Worm (Caenorhabditis elegans) whole organism, young adult: ENCODE measurements around the gene T04A6.3.
A peak's percentile ranks its signal among the peaks of the same experiment; 100 is the strongest.

Experiments used
- B0261.1 ChIP-seq: sonication (generic microtip); optimal IDR thresholded peaks from 2 replicates; lab custom pipeline; 2016; ENCODE audit warnings: mild to moderate bottlenecking, missing genetic modification characterization, moderate library complexity, missing compliant biosample characterization
- B0336.3 ChIP-seq: fragments of 200-800 bp; sonication (Bioruptor generic); IDR thresholded peaks from 2 replicates; pipeline ENCODE4 v1.3.6; 2022; ENCODE audit warnings: missing genetic modification characterization, missing compliant biosample characterization
- C06A6.2 ChIP-seq: fragments of 200-800 bp; sonication (Bioruptor generic); conservative IDR thresholded peaks from 2 replicates; pipeline ENCODE4 v1.3.6; 2022; ENCODE audit warnings: missing genetic modification characterization, missing compliant biosample characterization
- D2030.7 ChIP-seq: fragments of 200-800 bp; sonication (Bioruptor generic); IDR thresholded peaks from 2 replicates; pipeline ENCODE4 v1.3.6; 2022; ENCODE audit warnings: missing genetic modification reagents, missing genetic modification characterization, missing compliant biosample characterization
- F39B2.1 ChIP-seq: fragments of 200-800 bp; sonication (Bioruptor generic); IDR thresholded peaks from 2 replicates; pipeline ENCODE4 v1.3.6; 2022; ENCODE audit warnings: missing genetic modification reagents, missing genetic modification characterization, missing compliant biosample characterization
- F49E8.2 ChIP-seq: sonication (generic microtip); optimal IDR thresholded peaks from 3 replicates; lab custom pipeline; 2017; ENCODE audit warnings: missing genetic modification characterization, mild to moderate bottlenecking, missing compliant biosample characterization, antibody characterized with exemption, moderate library complexity; ENCODE audit not compliant: insufficient read depth
- F57C9.4 ChIP-seq: sonication (generic microtip); optimal IDR thresholded peaks from 2 replicates; lab custom pipeline; 2017; ENCODE audit warnings: mild to moderate bottlenecking, missing genetic modification characterization, missing compliant biosample characterization
- K11D2.4 ChIP-seq: fragments of 200-800 bp; sonication (Bioruptor generic); IDR thresholded peaks from 2 replicates; pipeline ENCODE4 v1.3.6; 2022; ENCODE audit warnings: missing genetic modification reagents, missing genetic modification characterization, missing compliant biosample characterization
- T07F8.4 ChIP-seq: sonication (generic microtip); optimal IDR thresholded peaks from 2 replicates; lab custom pipeline; 2016; ENCODE audit warnings: mild to moderate bottlenecking, missing genetic modification characterization, moderate library complexity, missing compliant biosample characterization
- Y53F4B.3 ChIP-seq: fragments of 200-800 bp; sonication (Bioruptor generic); IDR thresholded peaks from 2 replicates; pipeline ENCODE4 v1.3.6; 2022; ENCODE audit warnings: missing genetic modification reagents, missing genetic modification characterization, missing compliant biosample characterization
- Y53G8AR.9 ChIP-seq: fragments of 200-800 bp; sonication (Bioruptor generic); conservative IDR thresholded peaks from 2 replicates; pipeline ENCODE4 v1.3.6; 2022; ENCODE audit warnings: missing genetic modification reagents, missing genetic modification characterization, missing compliant biosample characterization
- Y56A3A.18 ChIP-seq: fragments of 200-800 bp; sonication (Bioruptor generic); IDR thresholded peaks from 2 replicates; pipeline ENCODE4 v1.3.6; 2022; ENCODE audit warnings: missing genetic modification reagents, missing genetic modification characterization, missing compliant biosample characterization
- Y79H2A.3 ChIP-seq: fragments of 200-800 bp; sonication (Bioruptor generic); conservative IDR thresholded peaks from 2 replicates; pipeline ENCODE4 v1.3.6; 2022; ENCODE audit warnings: missing genetic modification reagents, missing genetic modification characterization, missing compliant biosample characterization
- aptf-2 ChIP-seq: fragments of 200-800 bp; sonication (Bioruptor generic); conservative IDR thresholded peaks from 2 replicates; pipeline ENCODE4 v1.3.6; 2022; ENCODE audit warnings: missing genetic modification reagents, missing genetic modification characterization, missing compliant biosample characterization
- aptf-3 ChIP-seq: fragments of 200-800 bp; sonication (Bioruptor generic); IDR thresholded peaks from 2 replicates; pipeline ENCODE4 v1.3.6; 2022; ENCODE audit warnings: missing genetic modification characterization, missing compliant biosample characterization
- atf-7 ChIP-seq: sonication (generic microtip); optimal IDR thresholded peaks from 2 replicates; lab custom pipeline; 2017; ENCODE audit warnings: mild to moderate bottlenecking, missing genetic modification characterization, missing compliant biosample characterization
- bed-1 ChIP-seq: fragments of 200-800 bp; sonication (Bioruptor generic); IDR thresholded peaks from 2 replicates; pipeline ENCODE4 v1.3.6; 2022; ENCODE audit warnings: missing genetic modification reagents, missing genetic modification characterization, missing compliant biosample characterization
- ceh-58 ChIP-seq: fragments of 200-800 bp; sonication (Bioruptor generic); IDR thresholded peaks from 2 replicates; pipeline ENCODE4 v1.3.6; 2022; ENCODE audit warnings: missing genetic modification characterization, missing compliant biosample characterization
- ceh-79 ChIP-seq: sonication (generic microtip); optimal IDR thresholded peaks from 2 replicates; lab custom pipeline; 2017; ENCODE audit warnings: mild to moderate bottlenecking, missing genetic modification characterization, missing compliant biosample characterization
- chd-7 ChIP-seq: sonication (generic microtip); optimal IDR thresholded peaks from 2 replicates; lab custom pipeline; 2016; ENCODE audit warnings: mild to moderate bottlenecking, missing genetic modification characterization, moderate library complexity, missing compliant biosample characterization
- die-1 ChIP-seq: sonication (generic microtip); optimal IDR thresholded peaks from 2 replicates; lab custom pipeline; 2016; ENCODE audit warnings: missing genotype, mild to moderate bottlenecking, missing genetic modification characterization, missing compliant biosample characterization
- dpl-1 ChIP-seq: fragments of 150-350 bp; optimal IDR thresholded peaks from 2 replicates; lab custom pipeline; 2014; ENCODE audit warnings: missing biosample characterization, missing genetic modification reagents, missing genetic modification characterization
- egl-44 ChIP-seq: fragments of 200-800 bp; sonication (Bioruptor generic); IDR thresholded peaks from 2 replicates; pipeline ENCODE4 v1.3.6; 2022; ENCODE audit warnings: missing genetic modification reagents, missing genetic modification characterization, missing compliant biosample characterization
- ets-4 ChIP-seq: fragments of 200-800 bp; sonication (Bioruptor generic); optimal IDR thresholded peaks from 2 replicates; lab custom pipeline; 2018; ENCODE audit warnings: mild to moderate bottlenecking, missing genetic modification characterization, missing compliant biosample characterization
- gei-17 ChIP-seq: fragments of 200-800 bp; sonication (Bioruptor generic); optimal IDR thresholded peaks from 2 replicates; lab custom pipeline; 2018; ENCODE audit warnings: mild to moderate bottlenecking, missing genetic modification characterization, missing compliant biosample characterization
- lag-1 ChIP-seq: fragments of 200-800 bp; sonication (Bioruptor generic); IDR thresholded peaks from 2 replicates; pipeline ENCODE4 v1.3.6; 2022; ENCODE audit warnings: missing genetic modification reagents, missing genetic modification characterization, missing compliant biosample characterization
- lin-26 ChIP-seq: fragments of 200-800 bp; sonication (Bioruptor generic); IDR thresholded peaks from 2 replicates; pipeline ENCODE4 v1.3.6; 2022; ENCODE audit warnings: missing genetic modification reagents, missing genetic modification characterization, missing compliant biosample characterization
- lin-35 ChIP-seq, 3 experiments: fragments of 150-350 bp in 2 of 3; sonication (generic microtip) in 1 of 3; optimal IDR thresholded peaks; 2 replicates each; lab custom pipeline; 2014 to 2018; ENCODE audit warnings: missing biosample characterization in 3 of 3, missing genetic modification characterization in 3 of 3, missing genetic modification reagents in 3 of 3
- lsl-1 ChIP-seq: fragments of 200-800 bp; sonication (Bioruptor generic); optimal IDR thresholded peaks from 2 replicates; lab custom pipeline; 2018; ENCODE audit warnings: mild to moderate bottlenecking, missing genetic modification characterization, moderate library complexity, missing compliant biosample characterization
- lsy-27 ChIP-seq: sonication (generic microtip); optimal IDR thresholded peaks from 2 replicates; lab custom pipeline; 2017; ENCODE audit warnings: missing genetic modification characterization, mild to moderate bottlenecking, missing compliant biosample characterization, antibody characterized with exemption, missing genotype, borderline replicate concordance; ENCODE audit not compliant: insufficient read depth
- madf-8 ChIP-seq: fragments of 200-800 bp; sonication (Bioruptor generic); conservative IDR thresholded peaks from 2 replicates; pipeline ENCODE4 v1.3.6; 2022; ENCODE audit warnings: missing genetic modification reagents, missing genetic modification characterization, missing compliant biosample characterization
- mcd-1 ChIP-seq: fragments of 200-800 bp; sonication (Bioruptor generic); IDR thresholded peaks from 2 replicates; pipeline ENCODE4 v1.3.6; 2022; ENCODE audit warnings: missing genetic modification reagents, missing genetic modification characterization, missing compliant biosample characterization
- rpc-1 ChIP-seq, 2 experiments: fragments of 150-350 bp in 1 of 2; sonication (generic microtip) in 1 of 2; optimal IDR thresholded peaks; 2 replicates each; lab custom pipeline; 2014 to 2018; ENCODE audit warnings: missing biosample characterization in 1 of 2, missing genetic modification characterization in 1 of 2, missing genetic modification reagents in 1 of 2, missing genotype in 1 of 2
- sea-2 ChIP-seq: fragments of 200-800 bp; sonication (Bioruptor generic); IDR thresholded peaks from 2 replicates; pipeline ENCODE4 v1.3.6; 2022; ENCODE audit warnings: missing genetic modification characterization, missing compliant biosample characterization
- snpc-1.3 ChIP-seq: sonication (generic microtip); optimal IDR thresholded peaks from 2 replicates; lab custom pipeline; 2017; ENCODE audit warnings: missing genetic modification characterization, mild to moderate bottlenecking, missing compliant biosample characterization, antibody characterized with exemption, moderate library complexity, missing genotype, missing genetic modification reagents; ENCODE audit not compliant: insufficient read depth
- tbp1 ChIP-seq: fragments of 200-800 bp; sonication (Bioruptor generic); optimal IDR thresholded peaks from 2 replicates; lab custom pipeline; 2018; ENCODE audit warnings: mild to moderate bottlenecking, missing genetic modification characterization, missing compliant biosample characterization
- tbx-9 ChIP-seq: sonication (generic microtip); optimal IDR thresholded peaks from 2 replicates; lab custom pipeline; 2016; ENCODE audit warnings: borderline replicate concordance, missing genetic modification characterization, inconsistent platforms, missing compliant biosample characterization
- unc-62 ChIP-seq: fragments of 150-350 bp; optimal IDR thresholded peaks from 2 replicates; lab custom pipeline; 2014; ENCODE audit warnings: missing biosample characterization, missing genetic modification reagents, missing genetic modification characterization
- zfh-2 ChIP-seq: fragments of 200-800 bp; sonication (Bioruptor generic); conservative IDR thresholded peaks from 2 replicates; pipeline ENCODE4 v1.3.6; 2022; ENCODE audit warnings: missing genetic modification reagents, missing genetic modification characterization, missing compliant biosample characterization
- ztf-22 ChIP-seq: fragments of 200-800 bp; sonication (Bioruptor generic); optimal IDR thresholded peaks from 2 replicates; lab custom pipeline; 2018; ENCODE audit warnings: mild to moderate bottlenecking, missing genetic modification characterization, moderate library complexity, missing compliant biosample characterization
- ztf-28 ChIP-seq: fragments of 200-800 bp; sonication (Bioruptor generic); IDR thresholded peaks from 2 replicates; pipeline ENCODE4 v1.3.6; 2022; ENCODE audit warnings: missing genetic modification reagents, missing genetic modification characterization, missing compliant biosample characterization
- ztf-6 ChIP-seq: fragments of 200-800 bp; sonication (Bioruptor generic); IDR thresholded peaks from 2 replicates; pipeline ENCODE4 v1.3.6; 2022; ENCODE audit warnings: missing genetic modification reagents, missing genetic modification characterization, missing compliant biosample characterization

T04A6.3 gene

ce11 chrIII:7625086-7625485 lies 17.0 kb upstream of the T04A6.3 start, which contains the start of gene fbn-1:
fbn-1 (plus strand) TSS chrIII:7625386.
- TF ChIP-seq lag-1 (GFP tag; lab: Robert Waterston, UW) (no peak), F39B2.1 (GFP tag; lab: Robert Waterston, UW) (no peak), chd-7 (tag; lab: Kevin White, UChicago) (no peak), lsy-27 (tag; lab: Kevin White, UChicago) (no peak), snpc-1.3 (tag; lab: Kevin White, UChicago) (no peak), B0336.3 (GFP tag; lab: Robert Waterston, UW) (no peak), D2030.7 (GFP tag; lab: Robert Waterston, UW) (no peak), rpc-1 (optimal IDR thresholded peaks at IDR 0.05; lab: Kevin White, UChicago) (no peak), rpc-1 (tag; optimal IDR thresholded peaks at IDR 0.05; lab: Kevin White, UChicago) (no peak), ztf-6 (no peak), Y53F4B.3 (GFP tag; lab: Robert Waterston, UW) (no peak), gei-17 (GFP tag; lab: Kevin White, UChicago) (no peak), ztf-22 (GFP tag; lab: Kevin White, UChicago) (no peak), egl-44 (GFP tag; lab: Robert Waterston, UW) (no peak), tbx-9 (tag; lab: Kevin White, UChicago) (no peak), ztf-28 (GFP tag; lab: Robert Waterston, UW) (no peak), atf-7 (tag; lab: Kevin White, UChicago) (no peak), Y79H2A.3 (no peak), B0261.1 (no peak), F57C9.4 (tag; lab: Kevin White, UChicago) (no peak)

ce11 chrIII:7622922-7623321 lies 14.8 kb upstream of the T04A6.3 start:
- TF ChIP-seq mcd-1 (GFP tag; lab: Robert Waterston, UW) (no peak), lin-35 (GFP tag; optimal IDR thresholded peaks at IDR 0.05; lab: Kevin White, UChicago) (no peak), T07F8.4 (tag; lab: Kevin White, UChicago) (no peak), F49E8.2 (no peak)

DNA sequence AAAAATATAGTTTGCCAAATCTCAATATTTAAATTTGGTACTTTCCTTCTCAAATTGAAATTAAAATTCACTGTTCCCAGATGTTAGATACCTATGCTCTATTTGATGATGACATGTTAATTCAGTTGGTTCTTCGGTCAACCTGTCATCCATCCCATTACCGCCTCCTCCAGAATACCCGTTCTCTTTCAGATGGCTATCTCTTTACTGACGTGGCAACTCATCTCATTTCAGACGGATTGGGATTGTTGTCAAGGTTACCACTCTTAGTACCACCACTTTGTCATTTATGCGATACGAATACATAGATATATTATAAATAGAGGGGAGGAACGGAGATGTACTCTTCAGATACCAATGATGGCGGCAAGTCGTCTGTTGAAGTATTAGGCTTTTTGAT lies 13.2 kb upstream of the T04A6.3 start:
- TF ChIP-seq mcd-1 (GFP tag; lab: Robert Waterston, UW), result no peak
- no peak for TF ChIP-seq lsl-1
- TF ChIP-seq Y56A3A.18, result no peak
- no peak for TF ChIP-seq madf-8 (GFP tag; lab: Robert Waterston, UW)
- TF ChIP-seq lin-26 (GFP tag; lab: Robert Waterston, UW), result no peak
- TF ChIP-seq rpc-1 (optimal IDR thresholded peaks at IDR 0.05; lab: Kevin White, UChicago), result no peak
- TF ChIP-seq rpc-1 (tag; optimal IDR thresholded peaks at IDR 0.05; lab: Kevin White, UChicago), result no peak
- peak; percentile 69 for TF ChIP-seq unc-62

ce11 chrIII:7619846-7620245 lies 11.7 kb upstream of the T04A6.3 start:
- TF ChIP-seq ceh-58, result 0 out of 2 replicates have a peak, but pooled peaks have one; percentile 30
- no peak for TF ChIP-seq ztf-28 (GFP tag; lab: Robert Waterston, UW)

- no peak for TF ChIP-seq ceh-58
- TF ChIP-seq zfh-2, result no peak
- no peak for TF ChIP-seq aptf-3
- TF ChIP-seq ets-4 (GFP tag; lab: Kevin White, UChicago), result no peak
- no peak for TF ChIP-seq C06A6.2 (GFP tag; lab: Robert Waterston, UW)
- TF ChIP-seq Y53G8AR.9 (GFP tag; lab: Robert Waterston, UW), result no peak
- TF ChIP-seq K11D2.4 (GFP tag; lab: Robert Waterston, UW), result no peak
- no peak for TF ChIP-seq dpl-1
- TF ChIP-seq tbx-9 (tag; lab: Kevin White, UChicago), result no peak
- TF ChIP-seq die-1 (tag; lab: Kevin White, UChicago), result no peak
- no peak for TF ChIP-seq egl-44 (GFP tag; lab: Robert Waterston, UW)
- TF ChIP-seq ceh-79, result no peak
- no peak for TF ChIP-seq tbp1 (GFP tag; lab: Kevin White, UChicago)
- TF ChIP-seq sea-2, result no peak
- TF ChIP-seq aptf-2 (GFP tag; lab: Robert Waterston, UW), result no peak
- TF ChIP-seq bed-1 (GFP tag; lab: Robert Waterston, UW), result no peak
- TF ChIP-seq, all 124 proteins: peak for 0
These were observed 10.2 kb upstream of the T04A6.3 start for ce11 chrIII:7618294-7618693.
